Worm (Caenorhabditis elegans) whole organism, L1 larva: ENCODE data around the gene nspc-12.

ENCODE experiments used
- Y116A8C.19 ChIP-seq: sonication (generic microtip); optimal IDR thresholded peaks from 2 replicates; lab custom pipeline; 2016; ENCODE audit warnings: missing compliant biosample characterization, missing genetic modification characterization, borderline replicate concordance
- alr-1 ChIP-seq: fragments of 200-800 bp; sonication (Bioruptor generic); optimal IDR thresholded peaks from 2 replicates; lab custom pipeline; 2018; ENCODE audit warnings: borderline replicate concordance, mild to moderate bottlenecking, missing genetic modification characterization, missing compliant biosample characterization
- aly-2 ChIP-seq: fragments of 150-350 bp; optimal IDR thresholded peaks from 2 replicates; lab custom pipeline; 2014; ENCODE audit warnings: missing biosample characterization, missing genetic modification characterization
- ceh-8 ChIP-seq: fragments of 200-800 bp; sonication (Bioruptor generic); optimal IDR thresholded peaks from 2 replicates; lab custom pipeline; 2018; ENCODE audit warnings: mild to moderate bottlenecking, missing genetic modification characterization, moderate library complexity, missing compliant biosample characterization
- ceh-90 ChIP-seq: sonication (generic microtip); optimal IDR thresholded peaks from 2 replicates; lab custom pipeline; 2016; ENCODE audit warnings: missing genetic modification characterization, missing compliant biosample characterization
- efl-1 ChIP-seq, 4 experiments: fragments of 150-350 bp; optimal IDR thresholded peaks in 3 of 4; peaks in 1 of 4; 1 replicate in 1 of 4; 2 replicates in 3 of 4; lab custom pipeline; 2014; ENCODE audit warnings: missing biosample characterization in 2 of 4, missing genetic modification characterization in 2 of 4, missing genetic modification reagents in 2 of 4
- egl-27 ChIP-seq, 2 experiments: fragments of 150-350 bp in 1 of 2; sonication (generic microtip); optimal IDR thresholded peaks; 3 replicates each; lab custom pipeline; 2017 to 2018; ENCODE audit warnings: missing biosample characterization in 2 of 2, missing genetic modification characterization in 2 of 2, missing genetic modification reagents in 2 of 2
- elt-2 ChIP-seq: sonication (generic microtip); optimal IDR thresholded peaks from 2 replicates; lab custom pipeline; 2016; ENCODE audit warnings: missing genetic modification characterization, mild to moderate bottlenecking, inconsistent platforms, missing compliant biosample characterization, missing genetic modification reagents
- lin-39 ChIP-seq: fragments of 150-350 bp; optimal IDR thresholded peaks from 2 replicates; lab custom pipeline; 2014; ENCODE audit warnings: missing biosample characterization, missing genetic modification reagents, missing genetic modification characterization

ce11 chrX:12391380-12391779, 34.9 kb upstream of the nspc-12 start, which contains the start of gene nekl-3:
- TF ChIP-seq egl-27 (tag; optimal IDR thresholded peaks at IDR 0.05; lab: Kevin White, UChicago) (no peak), elt-2 (tag; lab: Kevin White, UChicago) (no peak), efl-1 (optimal IDR thresholded peaks at IDR 0.05; lab: Kevin White, UChicago) (no peak), efl-1 (GFP tag; optimal IDR thresholded peaks at IDR 0.05 in 1 of 2; lab: Kevin White, UChicago) (no peak), aly-2 (tag; lab: Kevin White, UChicago) (no peak), ceh-90 (no peak), lin-39 (no peak), alr-1 (tag; lab: Kevin White, UChicago) (no peak), ceh-8 (GFP tag; lab: Kevin White, UChicago) (no peak), Y116A8C.19 (tag; lab: Kevin White, UChicago) (no peak)
